Fruit fly (Drosophila melanogaster): Measurements from ENCODE around the gene nebu.
A peak's percentile ranks its signal among the peaks of the same experiment; 100 is the strongest.

Gene nebu

dm6 chr3L:12843056-12843799 is at the start of gene nebu (continued):
- TF ChIP-seq pho (GFP tag; optimal IDR thresholded peaks at IDR 0.05) (peak; percentile 99), run (tag; optimal IDR thresholded peaks at IDR 0.05) (peak; percentile 84), CG6654 (GFP tag; optimal IDR thresholded peaks at IDR 0.05) (peak; percentile 69), CG30431 (GFP tag; optimal IDR thresholded peaks at IDR 0.05) (peak; percentile 84), Xbp1 (GFP tag; optimal IDR thresholded peaks at IDR 0.05) (peak; percentile 96), CG12744 (GFP tag; optimal IDR thresholded peaks at IDR 0.05) (peak; percentile 96), NfI (GFP tag; optimal IDR thresholded peaks at IDR 0.05) (peak; percentile 95), HLH54F (GFP tag; optimal IDR thresholded peaks at IDR 0.05) (peak; percentile 98), bsh (GFP tag; optimal IDR thresholded peaks at IDR 0.05) (peak; percentile 92), TFAM (GFP tag; optimal IDR thresholded peaks at IDR 0.05) (peak; percentile 29), eve (GFP tag; optimal IDR thresholded peaks at IDR 0.05) (peak in 1 of 2 experiments; percentile 95), ken (GFP tag; IDR thresholded peaks at IDR 0.05) (peak; percentile 89; the same call in 1 of the 3 replicates), CG11695 (GFP tag; IDR thresholded peaks at IDR 0.05) (peak; percentile 96), Bdp1 (GFP tag; optimal IDR thresholded peaks at IDR 0.05) (peak; percentile 88), CG9817 (tag; optimal IDR thresholded peaks at IDR 0.05) (peak; percentile 97), sc (optimal IDR thresholded peaks at IDR 0.05) (no peak), sc (GFP tag; optimal IDR thresholded peaks at IDR 0.05) (peak; percentile 76), CG7357 (GFP tag; IDR thresholded peaks at IDR 0.05) (peak; percentile 88), Abd-B (GFP tag; optimal IDR thresholded peaks at IDR 0.05) (no peak), aop (GFP tag; IDR thresholded peaks at IDR 0.05) (0 out of 2 replicates have a peak, but pooled peaks have one; percentile 72), tgo (GFP tag; IDR thresholded peaks at IDR 0.05) (peak; percentile 96), Med (GFP tag) (peak; percentile 99), CG31388 (GFP tag; optimal IDR thresholded peaks at IDR 0.05) (peak; percentile 91), Fer3 (tag; optimal IDR thresholded peaks at IDR 0.05) (peak; percentile 97), tx (GFP tag; optimal IDR thresholded peaks at IDR 0.05) (peak; percentile 96), Taf1 (GFP tag; IDR thresholded peaks at IDR 0.05) (peak; percentile 94), CG32767 (GFP tag; IDR thresholded peaks at IDR 0.05) (peak; percentile 93), gem (tag; optimal IDR thresholded peaks at IDR 0.05) (peak; percentile 96), Myb (GFP tag; optimal IDR thresholded peaks at IDR 0.05) (peak; percentile 89), CG11723 (GFP tag; optimal IDR thresholded peaks at IDR 0.05) (peak; percentile 90), pan (optimal IDR thresholded peaks at IDR 0.05) (no peak), pan (GFP tag; optimal IDR thresholded peaks at IDR 0.05 in 1 of 2, IDR thresholded peaks at IDR 0.05 in 1 of 2) (peak in 1 of 2 experiments; percentile 97), Hmr (GFP tag; optimal IDR thresholded peaks at IDR 0.05) (peak; percentile 99), CG11247 (GFP tag; IDR thresholded peaks at IDR 0.05) (peak; percentile 96), CG17802 (tag; optimal IDR thresholded peaks at IDR 0.05) (peak; percentile 65), Asciz (GFP tag; optimal IDR thresholded peaks at IDR 0.05) (peak; percentile 89), fd102C (GFP tag; optimal IDR thresholded peaks at IDR 0.05) (peak; percentile 5), Six4 (GFP tag; optimal IDR thresholded peaks at IDR 0.05) (peak; percentile 89), CG7556 (GFP tag; optimal IDR thresholded peaks at IDR 0.05) (peak; percentile 97), CG4282 (GFP tag; optimal IDR thresholded peaks at IDR 0.05) (peak; percentile 92), CG13424 (tag; optimal IDR thresholded peaks at IDR 0.05) (peak; percentile 94), NC2β (GFP tag; optimal IDR thresholded peaks at IDR 0.05) (peak; percentile 90), CG5180 (GFP tag; optimal IDR thresholded peaks at IDR 0.05) (peak; percentile 84), stc (GFP tag; IDR thresholded peaks at IDR 0.05) (peak; percentile 95), sug (tag; optimal IDR thresholded peaks at IDR 0.05) (peak; percentile 92), fd64A (GFP tag; optimal IDR thresholded peaks at IDR 0.05) (peak; percentile 48), CG3407 (GFP tag; optimal IDR thresholded peaks at IDR 0.05) (peak; percentile 78), CG9727 (GFP tag; optimal IDR thresholded peaks at IDR 0.05) (peak; percentile 96), Tbp (GFP tag; optimal IDR thresholded peaks at IDR 0.05) (no peak), BEAF-32 (GFP tag; optimal IDR thresholded peaks at IDR 0.05) (peak; percentile 14)
